Fruit fly (Drosophila melanogaster) whole organism, embryonic: ENCODE results near the gene Paics.
A peak's percentile ranks its signal among the peaks of the same experiment; 100 is the strongest.

ENCODE experiments used
- Aef1 ChIP-seq: fragments of 200-800 bp; sonication (Bioruptor generic); IDR thresholded peaks from 3 replicates; pipeline ENCODE4 v1.3.6; 2022; ENCODE audit warnings: missing biosample characterization, missing genetic modification characterization
- CG4360 ChIP-seq: fragments of 200-800 bp; sonication (Bioruptor generic); IDR thresholded peaks from 2 replicates; pipeline ENCODE4 v1.3.6; 2022; ENCODE audit warnings: missing biosample characterization, missing genetic modification characterization
- eyg ChIP-seq: fragments of 200-800 bp; sonication (Bioruptor generic); optimal IDR thresholded peaks from 3 replicates; lab custom pipeline; 2016; ENCODE audit warnings: missing biosample characterization, missing genetic modification characterization

Gene Paics

DNA sequence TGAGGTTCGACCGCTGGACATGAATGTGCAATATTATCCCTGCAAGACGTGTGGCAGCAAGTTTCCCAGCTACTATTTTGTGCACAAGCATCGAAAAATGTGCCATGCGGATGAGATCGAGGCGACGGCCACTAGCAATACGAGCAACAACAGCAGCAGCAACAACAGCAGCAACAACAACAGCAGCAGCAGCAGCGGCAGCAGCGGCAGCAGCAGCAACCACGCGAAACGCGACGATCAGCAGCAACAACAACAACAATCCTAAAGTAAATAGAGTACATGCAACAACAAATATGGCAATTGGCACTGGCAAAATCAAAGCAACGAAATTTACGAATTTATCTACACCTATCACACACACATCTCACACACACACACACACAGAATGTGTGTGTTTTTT lies 52.1 kb downstream of the Paics start:
- TF ChIP-seq eyg (GFP tag; lab: Kevin White, UChicago) = no peak
- TF ChIP-seq CG4360 (GFP tag; lab: Robert Waterston, UW) = peak; percentile 30; the same call in 1 of the 2 replicates
- no peak for TF ChIP-seq Aef1
- TF ChIP-seq, all 482 proteins: peak for 1
